Worm (Caenorhabditis elegans): ENCODE data around the gene srd-5.

srd-5 gene

DNA sequence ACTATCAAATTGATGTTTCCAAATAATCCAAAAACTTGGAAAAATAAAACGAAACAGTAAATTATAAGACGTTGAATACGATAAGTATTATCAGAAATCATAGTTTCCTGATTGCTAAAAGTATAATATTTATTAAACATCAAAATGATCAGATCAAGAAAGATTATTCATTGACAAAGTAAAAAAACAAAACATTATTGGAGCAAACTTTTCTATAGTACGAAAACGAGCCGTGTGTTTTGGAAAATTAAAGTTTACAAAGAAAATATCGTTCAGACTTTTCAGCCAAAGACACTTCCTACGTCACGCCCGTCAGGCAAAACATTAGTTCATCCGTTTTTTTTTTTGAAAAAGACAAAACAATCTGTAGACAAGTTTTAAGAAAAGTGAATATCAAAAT is 50.6 kb downstream of the srd-5 start, which contains the start of gene srsx-15 (continued):
- TF ChIP-seq unc-62 (GFP tag; optimal IDR thresholded peaks at IDR 0.05) (no peak), lsl-1 (GFP tag; optimal IDR thresholded peaks at IDR 0.05) (no peak), F55B11.4 (tag; optimal IDR thresholded peaks at IDR 0.05; ENCODE audit: borderline replicate concordance, insufficient read depth) (no peak)

Data from whole organism, young adult.